Fruit fly (Drosophila melanogaster): Measurements from ENCODE around the gene obst-G.

The obst-G gene

DNA sequence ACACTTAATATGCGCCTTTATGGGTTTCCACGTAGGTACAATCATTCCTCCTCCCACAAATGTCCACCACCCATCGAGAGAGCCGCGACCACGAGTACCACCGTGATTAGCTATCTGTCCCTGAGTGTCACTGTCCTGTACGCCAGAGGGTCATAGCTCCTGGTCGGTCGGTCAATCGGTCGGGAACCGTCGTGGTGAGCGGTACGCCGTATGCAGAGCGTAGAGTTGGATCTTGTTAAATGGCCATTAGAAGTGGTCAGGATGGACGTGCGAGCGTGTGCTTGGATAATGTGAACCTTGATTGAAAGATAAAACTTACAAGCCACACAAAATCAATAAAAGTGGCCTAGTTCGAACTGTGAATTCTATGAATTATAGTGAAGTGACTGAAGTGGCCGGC, 31.5 kb upstream of the obst-G start, which contains the start of gene CG6938:
Gene CG6938 (plus strand): TSS at position 301 of the 400 bp plus-strand sequence.
- TF ChIP-seq fd96Ca (GFP tag; IDR thresholded peaks at IDR 0.05) (no peak), CG14655 (GFP tag; optimal IDR thresholded peaks at IDR 0.05) (no peak), Pif1B (GFP tag; optimal IDR thresholded peaks at IDR 0.05) (no peak), CG13204 (GFP tag; optimal IDR thresholded peaks at IDR 0.05) (no peak), CG12605 (GFP tag; IDR thresholded peaks at IDR 0.05) (no peak), CG4496 (GFP tag; IDR thresholded peaks at IDR 0.05) (no peak), CG32121 (GFP tag; IDR thresholded peaks at IDR 0.05) (no peak), CG10348 (GFP tag; IDR thresholded peaks at IDR 0.05) (no peak), rn (GFP tag; IDR thresholded peaks at IDR 0.05) (no peak), D1 (tag; optimal IDR thresholded peaks at IDR 0.05) (no peak), CG8159 (tag; optimal IDR thresholded peaks at IDR 0.05) (no peak), CG17806 (tag; optimal IDR thresholded peaks at IDR 0.05) (no peak), gl (tag; optimal IDR thresholded peaks at IDR 0.05) (no peak), Snoo (tag; optimal IDR thresholded peaks at IDR 0.05) (no peak), CG15710 (tag; optimal IDR thresholded peaks at IDR 0.05) (no peak), CG34367 (tag; optimal IDR thresholded peaks at IDR 0.05) (no peak), CG9948 (tag; optimal IDR thresholded peaks at IDR 0.05) (no peak), Pif1A (GFP tag; optimal IDR thresholded peaks at IDR 0.05) (no peak), CG8301 (tag; optimal IDR thresholded peaks at IDR 0.05) (no peak)

DNA sequence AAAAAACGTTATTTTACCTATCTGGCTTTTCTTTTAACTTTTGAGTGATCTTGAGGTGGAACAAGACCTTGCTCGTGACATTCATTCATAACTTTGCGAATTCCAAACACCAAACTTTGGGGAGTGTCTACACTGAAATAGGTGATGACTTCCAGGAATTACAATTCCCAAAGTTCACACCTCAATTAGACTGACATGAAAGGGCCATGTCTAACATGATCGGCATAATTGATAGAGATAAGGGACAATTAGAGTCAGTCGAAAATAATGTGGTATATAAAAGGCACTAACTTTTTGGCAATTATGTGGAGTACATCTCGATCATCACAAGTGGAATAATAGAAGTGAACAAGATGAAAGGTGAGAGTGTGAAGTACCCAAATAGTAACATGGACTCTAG, 22.7 kb upstream of the obst-G start, which contains the start of gene CG43896:
Gene CG43896 (plus strand): TSS at position 301 of the 400 bp plus-strand sequence.
- TF ChIP-seq CG32121 (GFP tag; IDR thresholded peaks at IDR 0.05), result no peak
- no peak for TF ChIP-seq rn (GFP tag; IDR thresholded peaks at IDR 0.05)
- TF ChIP-seq CG34367 (tag; optimal IDR thresholded peaks at IDR 0.05), result no peak
- no peak for TF ChIP-seq D1 (tag; optimal IDR thresholded peaks at IDR 0.05)
- no peak for TF ChIP-seq CG14655 (GFP tag; optimal IDR thresholded peaks at IDR 0.05)
- TF ChIP-seq gl (tag; optimal IDR thresholded peaks at IDR 0.05), result no peak
- no peak for TF ChIP-seq Pif1A (GFP tag; optimal IDR thresholded peaks at IDR 0.05)
- no peak for TF ChIP-seq Snoo (tag; optimal IDR thresholded peaks at IDR 0.05)

DNA sequence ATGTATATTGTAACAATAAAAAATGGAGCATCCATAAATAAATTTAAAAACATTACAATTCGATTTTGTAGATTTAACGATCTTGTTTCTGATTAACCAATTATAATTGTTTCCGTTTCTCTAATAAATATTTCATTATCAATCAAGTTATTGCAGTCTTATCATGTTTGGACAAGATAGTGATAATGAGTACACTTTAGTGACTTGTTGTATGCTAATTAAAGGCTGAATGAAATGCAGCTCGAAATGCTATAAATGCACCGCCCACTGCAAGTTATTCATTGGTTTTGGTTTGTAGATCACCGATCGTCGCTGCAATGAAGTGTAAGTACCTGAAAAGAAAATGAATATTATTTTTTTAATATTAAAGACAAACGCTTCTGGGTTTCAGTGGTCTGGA, 21.5 kb upstream of the obst-G start, which contains the start of gene CG14125:
Gene CG14125 (plus strand): TSS at position 301 of the 400 bp plus-strand sequence.
- TF ChIP-seq CG13204 (GFP tag; optimal IDR thresholded peaks at IDR 0.05), result no peak
- no peak for TF ChIP-seq CG10348 (GFP tag; IDR thresholded peaks at IDR 0.05)
- TF ChIP-seq EcR (GFP tag; optimal IDR thresholded peaks at IDR 0.05), result no peak
- TF ChIP-seq CG9948 (tag; optimal IDR thresholded peaks at IDR 0.05), result no peak
- TF ChIP-seq CG4496 (GFP tag; IDR thresholded peaks at IDR 0.05), result no peak
- no peak for TF ChIP-seq CG15710 (tag; optimal IDR thresholded peaks at IDR 0.05)

DNA sequence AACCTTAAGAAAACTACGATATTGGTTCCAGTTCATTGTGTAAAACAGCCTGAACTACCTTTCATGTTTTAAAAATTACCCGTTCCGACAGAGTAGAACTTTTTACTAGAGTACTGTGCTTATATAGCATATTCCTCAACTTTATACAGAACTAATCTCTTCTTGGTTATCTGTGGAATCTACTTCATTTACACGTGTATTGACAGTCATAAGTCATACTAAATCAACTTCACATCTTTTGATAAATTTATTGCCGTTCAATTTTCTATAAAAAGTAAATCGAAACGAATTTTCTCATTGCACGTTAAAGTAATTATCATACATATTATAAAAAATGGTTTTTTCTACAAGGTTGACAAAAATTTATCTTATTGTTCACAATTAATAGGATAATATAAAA, 20.6 kb upstream of the obst-G start, which contains the start of gene CG42397:
Gene CG42397 (minus strand): TSS at position 101 of the 400 bp plus-strand sequence.
- TF ChIP-seq CG15710 (tag; optimal IDR thresholded peaks at IDR 0.05), result no peak
- TF ChIP-seq gl (tag; optimal IDR thresholded peaks at IDR 0.05), result no peak
- no peak for TF ChIP-seq CG12605 (GFP tag; IDR thresholded peaks at IDR 0.05)

DNA sequence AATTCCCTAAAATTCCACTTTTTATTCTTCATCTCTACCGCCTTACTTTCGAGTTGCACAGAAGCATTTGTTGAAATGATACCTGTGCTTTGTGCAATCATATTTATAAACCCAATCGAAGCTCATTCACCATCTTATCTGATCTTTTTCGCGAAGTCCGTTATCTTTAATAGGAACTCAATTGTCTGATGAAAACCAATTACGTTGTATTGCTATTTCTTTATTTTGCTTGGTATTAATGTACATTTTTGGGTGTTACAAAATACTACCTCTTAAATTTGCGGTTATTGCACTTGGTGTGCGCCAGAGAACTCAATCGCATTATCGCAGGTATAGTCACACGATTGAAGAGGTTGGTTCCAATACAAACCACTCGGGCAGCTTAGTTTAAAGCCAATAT, 19.8 kb upstream of the obst-G start, which contains the start of gene Muc68E:
Gene Muc68E (minus strand): TSS at position 101 of the 400 bp plus-strand sequence.
- TF ChIP-seq CG13204 (GFP tag; optimal IDR thresholded peaks at IDR 0.05) (no peak), CG15710 (tag; optimal IDR thresholded peaks at IDR 0.05) (no peak), D1 (tag; optimal IDR thresholded peaks at IDR 0.05) (no peak), CG34367 (tag; optimal IDR thresholded peaks at IDR 0.05) (no peak), CG9948 (tag; optimal IDR thresholded peaks at IDR 0.05) (no peak), Pif1A (GFP tag; optimal IDR thresholded peaks at IDR 0.05) (no peak), CG14655 (GFP tag; optimal IDR thresholded peaks at IDR 0.05) (no peak), gl (tag; optimal IDR thresholded peaks at IDR 0.05) (no peak), EcR (GFP tag; optimal IDR thresholded peaks at IDR 0.05) (no peak), Pif1B (GFP tag; optimal IDR thresholded peaks at IDR 0.05) (no peak), CG17806 (tag; optimal IDR thresholded peaks at IDR 0.05) (no peak), CG8159 (tag; optimal IDR thresholded peaks at IDR 0.05) (no peak), CG32121 (GFP tag; IDR thresholded peaks at IDR 0.05) (no peak), CG8301 (tag; optimal IDR thresholded peaks at IDR 0.05) (no peak), Ets98B (GFP tag; IDR thresholded peaks at IDR 0.05) (no peak), Snoo (tag; optimal IDR thresholded peaks at IDR 0.05) (no peak), CG4496 (GFP tag; IDR thresholded peaks at IDR 0.05) (no peak)

DNA sequence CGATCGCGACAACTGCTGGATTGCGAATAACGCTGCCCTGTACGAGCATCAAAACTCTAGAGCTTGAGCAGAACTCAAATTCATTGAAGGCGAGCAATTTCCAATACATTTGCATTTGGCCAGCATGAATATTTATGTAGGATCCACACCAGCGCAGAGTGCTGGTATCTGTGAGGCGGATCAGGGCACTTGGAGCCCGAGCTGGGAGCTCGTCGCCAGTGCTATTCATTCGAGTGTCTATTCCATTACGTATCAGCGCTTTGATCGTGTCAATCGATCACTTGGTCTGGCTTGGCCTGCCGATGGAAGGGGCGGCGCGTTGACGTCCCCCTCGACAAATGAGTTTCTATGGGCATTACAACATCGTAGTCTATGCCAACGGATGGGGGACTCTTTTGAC, 13.0 kb upstream of the obst-G start, which contains the start of gene prc:
Gene prc (minus strand): TSS at position 28 of the 400 bp plus-strand sequence.
- no peak for TF ChIP-seq Pif1B (GFP tag; optimal IDR thresholded peaks at IDR 0.05)
- TF ChIP-seq CG34367 (tag; optimal IDR thresholded peaks at IDR 0.05), result no peak
- TF ChIP-seq Pif1A (GFP tag; optimal IDR thresholded peaks at IDR 0.05), result no peak
- no peak for TF ChIP-seq Snoo (tag; optimal IDR thresholded peaks at IDR 0.05)
- no peak for TF ChIP-seq EcR (GFP tag; optimal IDR thresholded peaks at IDR 0.05)
- TF ChIP-seq CG14655 (GFP tag; optimal IDR thresholded peaks at IDR 0.05), result no peak
- TF ChIP-seq CG32121 (GFP tag; IDR thresholded peaks at IDR 0.05), result no peak
- no peak for TF ChIP-seq gl (tag; optimal IDR thresholded peaks at IDR 0.05)
- TF ChIP-seq rn (GFP tag; IDR thresholded peaks at IDR 0.05), result no peak
- no peak for TF ChIP-seq CG8301 (tag; optimal IDR thresholded peaks at IDR 0.05)
- no peak for TF ChIP-seq CG12605 (GFP tag; IDR thresholded peaks at IDR 0.05)
- TF ChIP-seq CG4496 (GFP tag; IDR thresholded peaks at IDR 0.05), result no peak
- no peak for TF ChIP-seq CG13204 (GFP tag; optimal IDR thresholded peaks at IDR 0.05)
- TF ChIP-seq CG10348 (GFP tag; IDR thresholded peaks at IDR 0.05), result no peak
- TF ChIP-seq CG9948 (tag; optimal IDR thresholded peaks at IDR 0.05), result no peak
- TF ChIP-seq CG15710 (tag; optimal IDR thresholded peaks at IDR 0.05), result no peak
- no peak for TF ChIP-seq Ets98B (GFP tag; IDR thresholded peaks at IDR 0.05)
- no peak for TF ChIP-seq D1 (tag; optimal IDR thresholded peaks at IDR 0.05)
- TF ChIP-seq fd96Ca (GFP tag; IDR thresholded peaks at IDR 0.05), result no peak

Measured in whole organism, pupa.